Worm (Caenorhabditis elegans): ENCODE measurements around the gene spn-4.

DNA sequence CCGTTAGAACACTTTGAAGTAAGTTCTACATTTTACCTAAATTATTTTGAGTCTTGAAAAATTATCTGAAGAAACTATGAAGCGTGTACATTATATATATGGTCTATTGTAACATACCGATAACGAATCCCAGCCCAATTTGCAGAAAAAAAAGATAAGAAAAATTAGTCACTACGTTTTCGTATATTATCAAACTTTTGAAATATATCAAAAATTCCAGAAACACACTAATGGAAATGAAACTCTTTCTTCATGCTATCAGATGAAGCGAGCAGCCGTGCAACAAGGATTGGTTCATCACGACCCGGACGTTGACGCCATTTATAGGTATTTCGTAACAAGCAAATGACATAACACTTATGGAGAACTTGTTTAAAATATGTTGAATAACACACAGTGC, 27.2 kb upstream of the spn-4 start:
- TF ChIP-seq pat-9 (tag; optimal IDR thresholded peaks at IDR 0.05) (no peak), nhr-11 (tag; optimal IDR thresholded peaks at IDR 0.05) (no peak), ceh-2 (tag; optimal IDR thresholded peaks at IDR 0.05) (no peak), elt-2 (tag; optimal IDR thresholded peaks at IDR 0.05) (peak; percentile 53), ceh-34 (tag; optimal IDR thresholded peaks at IDR 0.05) (no peak), ceh-48 (tag; optimal IDR thresholded peaks at IDR 0.05) (no peak), unc-86 (tag; optimal IDR thresholded peaks at IDR 0.05) (no peak), hlh-13 (GFP tag; optimal IDR thresholded peaks at IDR 0.05) (no peak), nfya-1 (tag; optimal IDR thresholded peaks at IDR 0.05) (no peak), ceh-18 (tag; optimal IDR thresholded peaks at IDR 0.05) (no peak), F13H6.1 (tag; optimal IDR thresholded peaks at IDR 0.05) (no peak), rnt-1 (tag; optimal IDR thresholded peaks at IDR 0.05) (no peak)
